Worm (Caenorhabditis elegans) whole organism, L4 larva: ENCODE results near the gene T21C9.9.

Source experiments
- F10B5.3 ChIP-seq: sonication (generic microtip); optimal IDR thresholded peaks from 2 replicates; lab custom pipeline; 2016; ENCODE audit warnings: mild to moderate bottlenecking, missing genetic modification characterization, missing compliant biosample characterization
- F44E2.7 ChIP-seq: fragments of 200-800 bp; sonication (Bioruptor generic); IDR thresholded peaks from 2 replicates; pipeline ENCODE4 v2.1.2; 2022; ENCODE audit warnings: missing genetic modification characterization, missing compliant biosample characterization
- F49E8.2 ChIP-seq: sonication (generic microtip); optimal IDR thresholded peaks from 2 replicates; lab custom pipeline; 2016; ENCODE audit warnings: missing compliant biosample characterization, mild to moderate bottlenecking, missing genetic modification characterization, borderline replicate concordance
- R02D3.7 ChIP-seq: fragments of 150-350 bp; sonication (generic microtip); optimal IDR thresholded peaks from 3 replicates; lab custom pipeline; 2014; ENCODE audit warnings: missing biosample characterization, missing genetic modification characterization
- T26A8.4 ChIP-seq: fragments of 200-800 bp; sonication (Bioruptor generic); IDR thresholded peaks from 2 replicates; pipeline ENCODE4 v1.3.6; 2022; ENCODE audit warnings: missing genetic modification characterization, missing compliant biosample characterization
- Y5F2A.4 ChIP-seq: fragments of 200-800 bp; sonication (Bioruptor generic); optimal IDR thresholded peaks from 2 replicates; lab custom pipeline; 2018; ENCODE audit warnings: mild to moderate bottlenecking, missing genetic modification characterization, missing compliant biosample characterization
- ZK337.2 ChIP-seq: fragments of 200-800 bp; sonication (Bioruptor generic); IDR thresholded peaks from 2 replicates; pipeline ENCODE4 v1.3.6; 2022; ENCODE audit warnings: missing genetic modification reagents, missing genetic modification characterization, missing compliant biosample characterization
- aha-1 ChIP-seq: fragments of 150-350 bp; peaks from one replicate; lab custom pipeline; 2014; ENCODE audit warnings: missing biosample characterization, missing genetic modification characterization
- arid-1 ChIP-seq: fragments of 200-800 bp; sonication (Bioruptor generic); conservative IDR thresholded peaks from 2 replicates; pipeline ENCODE4 v1.3.6; 2022; ENCODE audit warnings: missing genetic modification reagents, missing genetic modification characterization, missing compliant biosample characterization
- ceh-44 ChIP-seq: fragments of 200-800 bp; sonication (Bioruptor generic); IDR thresholded peaks from 2 replicates; pipeline ENCODE4 v1.3.6; 2022; ENCODE audit warnings: missing genetic modification reagents, missing genetic modification characterization, missing compliant biosample characterization
- ceh-82 ChIP-seq: sonication (generic microtip); optimal IDR thresholded peaks from 2 replicates; lab custom pipeline; 2017; ENCODE audit warnings: missing biosample characterization, missing genetic modification characterization
- ctbp-1 ChIP-seq: fragments of 200-800 bp; sonication (Bioruptor generic); IDR thresholded peaks from 2 replicates; pipeline ENCODE4 v1.3.6; 2022; ENCODE audit warnings: missing genetic modification reagents, missing genetic modification characterization, missing compliant biosample characterization
- daf-16 ChIP-seq, 3 experiments: sonication (generic microtip); optimal IDR thresholded peaks; 2 replicates each; lab custom pipeline; 2016 to 2017; ENCODE audit warnings: missing genetic modification characterization in 3 of 3, missing genetic modification reagents in 3 of 3, mild to moderate bottlenecking in 2 of 3, missing compliant biosample characterization in 2 of 3, missing biosample characterization in 1 of 3, moderate library complexity in 1 of 3
- dmd-6 ChIP-seq: fragments of 200-800 bp; sonication (Bioruptor generic); IDR thresholded peaks from 2 replicates; pipeline ENCODE4 v1.3.6; 2022; ENCODE audit warnings: missing genetic modification reagents, missing genetic modification characterization, missing compliant biosample characterization
- dve-1 ChIP-seq: sonication (generic microtip); optimal IDR thresholded peaks from 2 replicates; lab custom pipeline; 2017; ENCODE audit warnings: antibody characterized with exemption, mild to moderate bottlenecking, missing genetic modification characterization, missing compliant biosample characterization; ENCODE audit not compliant: insufficient read depth
- egl-27 ChIP-seq: sonication (generic microtip); optimal IDR thresholded peaks from 3 replicates; lab custom pipeline; 2017; ENCODE audit warnings: missing biosample characterization, missing genetic modification reagents, missing genetic modification characterization
- fkh-10 ChIP-seq: fragments of 150-350 bp; optimal IDR thresholded peaks from 2 replicates; lab custom pipeline; 2014; ENCODE audit warnings: missing biosample characterization, missing genetic modification reagents, missing genetic modification characterization
- hlh-11 ChIP-seq: fragments of 200-800 bp; sonication (Bioruptor generic); optimal IDR thresholded peaks from 2 replicates; lab custom pipeline; 2018; ENCODE audit warnings: mild to moderate bottlenecking, missing genetic modification characterization, missing compliant biosample characterization
- lin-38 ChIP-seq: fragments of 200-800 bp; sonication (Bioruptor generic); IDR thresholded peaks from 2 replicates; pipeline ENCODE4 v1.3.6; 2022; ENCODE audit warnings: missing genetic modification reagents, missing genetic modification characterization, missing compliant biosample characterization
- lir-3 ChIP-seq: sonication (generic microtip); optimal IDR thresholded peaks from 2 replicates; lab custom pipeline; 2016; ENCODE audit warnings: mild to moderate bottlenecking, missing genetic modification characterization, missing compliant biosample characterization
- madf-9 ChIP-seq: fragments of 200-800 bp; sonication (Bioruptor generic); conservative IDR thresholded peaks from 2 replicates; pipeline ENCODE4 v1.3.6; 2022; ENCODE audit warnings: missing genetic modification reagents, missing genetic modification characterization, missing compliant biosample characterization
- mep-1 ChIP-seq: fragments of 150-350 bp; sonication (generic microtip); optimal IDR thresholded peaks from 3 replicates; lab custom pipeline; 2014; ENCODE audit warnings: missing biosample characterization, missing genetic modification characterization
- nhr-10 ChIP-seq: fragments of 150-350 bp; optimal IDR thresholded peaks from 2 replicates; lab custom pipeline; 2014; ENCODE audit warnings: missing biosample characterization, missing genetic modification characterization
- nhr-102 ChIP-seq: sonication (generic microtip); optimal IDR thresholded peaks from 2 replicates; lab custom pipeline; 2016; ENCODE audit warnings: mild to moderate bottlenecking, missing genetic modification characterization, moderate library complexity, missing compliant biosample characterization
- nhr-11 ChIP-seq: fragments of 150-350 bp; optimal IDR thresholded peaks from 2 replicates; lab custom pipeline; 2014; ENCODE audit warnings: missing biosample characterization, missing genetic modification characterization
- nhr-28 ChIP-seq: fragments of 150-350 bp; optimal IDR thresholded peaks from 2 replicates; lab custom pipeline; 2014; ENCODE audit warnings: missing biosample characterization, missing genetic modification characterization
- nhr-41 ChIP-seq: fragments of 200-800 bp; sonication (Bioruptor generic); IDR thresholded peaks from 2 replicates; pipeline ENCODE4 v1.3.6; 2022; ENCODE audit warnings: missing genetic modification reagents, missing genetic modification characterization, missing compliant biosample characterization
- nhr-76 ChIP-seq: fragments of 150-350 bp; optimal IDR thresholded peaks from 2 replicates; lab custom pipeline; 2014; ENCODE audit warnings: missing biosample characterization, missing genetic modification characterization
- nhr-77 ChIP-seq: fragments of 150-350 bp; optimal IDR thresholded peaks from 2 replicates; lab custom pipeline; 2014; ENCODE audit warnings: missing biosample characterization, missing genetic modification characterization
- set-16 ChIP-seq: fragments of 200-800 bp; sonication (Bioruptor generic); IDR thresholded peaks from 2 replicates; pipeline ENCODE4 v1.3.6; 2022; ENCODE audit warnings: missing genetic modification reagents, missing genetic modification characterization, missing compliant biosample characterization
- tra-1 ChIP-seq: fragments of 200-800 bp; sonication (Bioruptor generic); IDR thresholded peaks from 2 replicates; pipeline ENCODE4 v1.3.6; 2022; ENCODE audit warnings: missing genetic modification reagents, missing genetic modification characterization, missing compliant biosample characterization
- unc-62 ChIP-seq, 3 experiments: fragments of 150-350 bp in 1 of 3; sonication (generic microtip); optimal IDR thresholded peaks in 2 of 3; peaks in 1 of 3; 1 replicate in 1 of 3; 2 replicates in 2 of 3; lab custom pipeline; 2014 to 2017; ENCODE audit warnings: missing biosample characterization in 3 of 3, missing genetic modification characterization in 3 of 3, missing genetic modification reagents in 3 of 3, missing genotype in 1 of 3
- vab-7 ChIP-seq: fragments of 200-800 bp; sonication (Bioruptor generic); IDR thresholded peaks from 2 replicates; pipeline ENCODE4 v1.3.6; 2022; ENCODE audit warnings: missing genetic modification reagents, missing genetic modification characterization, missing compliant biosample characterization
- zip-11 ChIP-seq: fragments of 200-800 bp; sonication (Bioruptor generic); IDR thresholded peaks from 2 replicates; pipeline ENCODE4 v1.3.6; 2022; ENCODE audit warnings: missing genetic modification characterization, missing compliant biosample characterization

T21C9.9 gene

ce11 chrV:10571523-10571922 is 20.9 kb downstream of the T21C9.9 start:
- TF ChIP-seq nhr-28, result peak; percentile 47
- TF ChIP-seq unc-62 (GFP tag; optimal IDR thresholded peaks at IDR 0.05 in 1 of 2; lab: Kevin White, UChicago), result peak in 1 of 2 experiments; percentile 71
- TF ChIP-seq unc-62 (tag; optimal IDR thresholded peaks at IDR 0.05; lab: Kevin White, UChicago), result no peak
- peak; percentile 64 for TF ChIP-seq aha-1 (tag; lab: Kevin White, UChicago)
- no peak for TF ChIP-seq zip-11 (GFP tag; lab: Robert Waterston, UW)
- no peak for TF ChIP-seq lin-38 (GFP tag; lab: Robert Waterston, UW)
- no peak for TF ChIP-seq ctbp-1 (GFP tag; lab: Robert Waterston, UW)
- TF ChIP-seq nhr-76 (tag; lab: Kevin White, UChicago), result no peak

ce11 chrV:10568496-10568895 is 23.9 kb downstream of the T21C9.9 start:
- TF ChIP-seq aha-1 (tag; lab: Kevin White, UChicago) (no peak), ceh-44 (no peak), unc-62 (GFP tag; optimal IDR thresholded peaks at IDR 0.05 in 1 of 2; lab: Kevin White, UChicago) (peak in 1 of 2 experiments; percentile 92), unc-62 (tag; optimal IDR thresholded peaks at IDR 0.05; lab: Kevin White, UChicago) (no peak), vab-7 (GFP tag; lab: Robert Waterston, UW) (no peak), madf-9 (GFP tag; lab: Robert Waterston, UW) (no peak), set-16 (GFP tag; lab: Robert Waterston, UW) (no peak), mep-1 (tag; lab: Kevin White, UChicago) (no peak), R02D3.7 (tag; lab: Kevin White, UChicago) (no peak)

ce11 chrV:10564830-10565365 is 27.5 kb downstream of the T21C9.9 start, which contains the start of gene cat-4:
TSS of gene cat-4 (plus strand) at chrV:10564880.
- TF ChIP-seq nhr-77 (tag; lab: Kevin White, UChicago) (peak; percentile 8), egl-27 (no peak), dmd-6 (GFP tag; lab: Robert Waterston, UW) (peak; percentile 57), unc-62 (GFP tag; optimal IDR thresholded peaks at IDR 0.05 in 1 of 2; lab: Kevin White, UChicago) (peak in 1 of 2 experiments; percentile 33), unc-62 (tag; optimal IDR thresholded peaks at IDR 0.05; lab: Kevin White, UChicago) (no peak), ZK337.2 (GFP tag; lab: Robert Waterston, UW) (no peak), hlh-11 (tag; lab: Kevin White, UChicago) (peak; percentile 13), tra-1 (GFP tag; lab: Robert Waterston, UW) (no peak), dve-1 (tag; lab: Kevin White, UChicago) (peak; percentile 8), F49E8.2 (tag; lab: Kevin White, UChicago) (no peak), nhr-11 (tag; lab: Kevin White, UChicago) (no peak), nhr-10 (peak; percentile 3), lir-3 (no peak), F10B5.3 (tag; lab: Kevin White, UChicago) (no peak), ceh-82 (tag; lab: Kevin White, UChicago) (no peak), arid-1 (GFP tag; lab: Robert Waterston, UW) (no peak), Y5F2A.4 (GFP tag; lab: Kevin White, UChicago) (no peak), fkh-10 (GFP tag; lab: Kevin White, UChicago) (no peak), nhr-102 (tag; lab: Kevin White, UChicago) (no peak), daf-16 (GFP tag; optimal IDR thresholded peaks at IDR 0.05; lab: Kevin White, UChicago) (no peak), daf-16 (tag; optimal IDR thresholded peaks at IDR 0.05; lab: Kevin White, UChicago) (peak; percentile 80), ctbp-1 (GFP tag; lab: Robert Waterston, UW) (no peak), nhr-41 (GFP tag; lab: Robert Waterston, UW) (no peak)

ce11 chrV:10564140-10564539 is 28.2 kb downstream of the T21C9.9 start:
- TF ChIP-seq aha-1 (tag; lab: Kevin White, UChicago) (peak; percentile 73), T26A8.4 (no peak), hlh-11 (tag; lab: Kevin White, UChicago) (peak; percentile 9), mep-1 (tag; lab: Kevin White, UChicago) (no peak), nhr-28 (peak; percentile 37), F44E2.7 (no peak)
